Worm (Caenorhabditis elegans): ENCODE results near the gene F32D8.3.

Gene F32D8.3

DNA sequence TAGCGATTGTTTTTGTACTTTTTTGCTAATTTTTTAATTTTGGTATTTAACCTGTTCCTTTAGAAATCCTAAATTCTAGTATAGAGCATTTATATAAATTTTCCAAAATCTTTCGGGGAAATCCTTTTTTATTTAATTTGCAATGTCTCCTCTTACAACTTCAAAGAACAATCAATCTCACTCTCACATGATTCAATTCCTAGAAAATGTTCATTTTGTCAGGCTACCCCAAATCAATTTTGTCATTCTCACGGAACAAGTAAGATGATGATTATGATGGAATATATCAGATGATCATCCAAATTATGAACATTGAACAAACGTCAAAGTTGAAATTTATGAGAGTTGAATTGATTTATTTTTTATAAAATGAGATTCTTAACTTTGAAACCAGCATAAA lies 50.7 kb downstream of the F32D8.3 start:
- TF ChIP-seq ceh-83 (GFP tag; optimal IDR thresholded peaks at IDR 0.05) = no peak

All from whole organism, mixed stage, embryonic.